Worm (Caenorhabditis elegans) whole organism, midembryonic: Measurements from ENCODE around the gene mlc-4.
A peak's percentile ranks its signal among the peaks of the same experiment; 100 is the strongest.

Source experiments
- T22C8.4 ChIP-seq: fragments of 200-800 bp; sonication (Bioruptor generic); IDR thresholded peaks from 2 replicates; pipeline ENCODE4 v1.3.6; 2022; ENCODE audit warnings: missing genetic modification characterization, missing compliant biosample characterization
- cog-1 ChIP-seq: sonication (generic microtip); optimal IDR thresholded peaks from 2 replicates; lab custom pipeline; 2016; ENCODE audit warnings: missing genetic modification characterization, missing compliant biosample characterization
- flt-1 ChIP-seq: fragments of 200-800 bp; sonication (Bioruptor generic); IDR thresholded peaks from 2 replicates; pipeline ENCODE4 v1.3.6; 2022; ENCODE audit warnings: missing genetic modification characterization, missing compliant biosample characterization
- klf-2 ChIP-seq: fragments of 200-800 bp; sonication (Bioruptor generic); conservative IDR thresholded peaks from 2 replicates; pipeline ENCODE4 v1.3.6; 2022; ENCODE audit warnings: missing genetic modification reagents, missing genetic modification characterization, missing compliant biosample characterization
- med-1 ChIP-seq: sonication (generic microtip); optimal IDR thresholded peaks from 2 replicates; lab custom pipeline; 2017; ENCODE audit warnings: missing genetic modification characterization, mild to moderate bottlenecking, missing compliant biosample characterization, antibody characterized with exemption, missing genetic modification reagents; ENCODE audit not compliant: insufficient read depth
- ref-1 ChIP-seq: fragments of 200-800 bp; sonication (Bioruptor generic); conservative IDR thresholded peaks from 2 replicates; pipeline ENCODE4 v1.3.6; 2022; ENCODE audit warnings: missing genetic modification reagents, missing genetic modification characterization, missing compliant biosample characterization
- tab-1 ChIP-seq: fragments of 200-800 bp; sonication (Bioruptor generic); IDR thresholded peaks from 2 replicates; pipeline ENCODE4 v1.3.6; 2022; ENCODE audit warnings: missing genetic modification characterization, missing compliant biosample characterization
- ztf-23 ChIP-seq: fragments of 200-800 bp; sonication (Bioruptor generic); IDR thresholded peaks from 2 replicates; pipeline ENCODE4 v1.3.6; 2022; ENCODE audit warnings: missing genetic modification reagents, missing genetic modification characterization, missing compliant biosample characterization
- ztf-29 ChIP-seq: fragments of 200-800 bp; sonication (Bioruptor generic); IDR thresholded peaks from 2 replicates; pipeline ENCODE4 v1.3.6; 2022; ENCODE audit warnings: missing genetic modification reagents, missing genetic modification characterization, missing compliant biosample characterization

mlc-4 gene

ce11 chrIII:3351091-3351490, 42.5 kb downstream of the mlc-4 start:
- TF ChIP-seq ztf-29 (GFP tag; lab: Robert Waterston, UW) (no peak), ztf-23 (GFP tag; lab: Robert Waterston, UW) (no peak), tab-1 (GFP tag; lab: Robert Waterston, UW) (no peak), klf-2 (GFP tag; lab: Robert Waterston, UW) (no peak), cog-1 (tag; lab: Kevin White, UChicago) (no peak), flt-1 (GFP tag; lab: Robert Waterston, UW) (no peak), T22C8.4 (GFP tag; lab: Robert Waterston, UW) (no peak), med-1 (no peak), ref-1 (no peak)

- TF ChIP-seq ztf-29 (GFP tag; lab: Robert Waterston, UW) (no peak), ref-1 (no peak), T22C8.4 (GFP tag; lab: Robert Waterston, UW) (no peak), tab-1 (GFP tag; lab: Robert Waterston, UW) (no peak), ztf-23 (GFP tag; lab: Robert Waterston, UW) (no peak), med-1 (no peak), flt-1 (GFP tag; lab: Robert Waterston, UW) (no peak), cog-1 (tag; lab: Kevin White, UChicago) (no peak), klf-2 (GFP tag; lab: Robert Waterston, UW) (no peak)
These were observed 44.5 kb downstream of the mlc-4 start for ce11 chrIII:3349061-3349460.

ce11 chrIII:3346665-3347064, 46.9 kb downstream of the mlc-4 start:
- TF ChIP-seq T22C8.4 (GFP tag; lab: Robert Waterston, UW) (no peak), med-1 (no peak), ztf-29 (GFP tag; lab: Robert Waterston, UW) (peak; percentile 71; the same call in 1 of the 2 replicates), flt-1 (GFP tag; lab: Robert Waterston, UW) (no peak)

- TF ChIP-seq T22C8.4 (GFP tag; lab: Robert Waterston, UW) (no peak), cog-1 (tag; lab: Kevin White, UChicago) (no peak), ztf-29 (GFP tag; lab: Robert Waterston, UW) (no peak)
These were observed 47.8 kb downstream of the mlc-4 start for ce11 chrIII:3345835-3346234.

ce11 chrIII:3344573-3344972, 49.0 kb downstream of the mlc-4 start, which contains the start of gene gei-1:
TSS of gene gei-1 (plus strand) at chrIII:3344873.
- TF ChIP-seq ztf-23 (GFP tag; lab: Robert Waterston, UW) (no peak), tab-1 (GFP tag; lab: Robert Waterston, UW) (no peak)

ce11 chrIII:3343463-3343862, 50.1 kb downstream of the mlc-4 start:
- TF ChIP-seq T22C8.4 (GFP tag; lab: Robert Waterston, UW) (no peak), klf-2 (GFP tag; lab: Robert Waterston, UW) (no peak)
